Worm (Caenorhabditis elegans) whole organism, L4 larva: Measurements from ENCODE around the gene B0024.4.

Experiments
- F26F4.8 ChIP-seq: fragments of 200-800 bp; sonication (Bioruptor generic); conservative IDR thresholded peaks from 2 replicates; pipeline ENCODE4 v1.3.6; 2022; ENCODE audit warnings: missing genetic modification characterization, missing compliant biosample characterization
- F37D6.2 ChIP-seq: sonication (generic microtip); optimal IDR thresholded peaks from 2 replicates; lab custom pipeline; 2016; ENCODE audit warnings: mild to moderate bottlenecking, missing genetic modification characterization, missing compliant biosample characterization
- T20F7.1 ChIP-seq: fragments of 200-800 bp; sonication (Bioruptor generic); optimal IDR thresholded peaks from 2 replicates; lab custom pipeline; 2018; ENCODE audit warnings: mild to moderate bottlenecking, missing genetic modification characterization, missing compliant biosample characterization
- T26A8.4 ChIP-seq: fragments of 200-800 bp; sonication (Bioruptor generic); IDR thresholded peaks from 2 replicates; pipeline ENCODE4 v1.3.6; 2022; ENCODE audit warnings: missing genetic modification characterization, missing compliant biosample characterization
- Y105C5A.15 ChIP-seq: fragments of 200-800 bp; sonication (Bioruptor generic); IDR thresholded peaks from 2 replicates; pipeline ENCODE4 v1.3.6; 2022; ENCODE audit warnings: missing genetic modification characterization, missing compliant biosample characterization
- Y48G9A.11 ChIP-seq: fragments of 200-800 bp; sonication (Bioruptor generic); IDR thresholded peaks from 2 replicates; pipeline ENCODE4 v1.3.6; 2022; ENCODE audit warnings: missing genetic modification reagents, missing genetic modification characterization, missing compliant biosample characterization
- Y75B8A.6 ChIP-seq: fragments of 200-800 bp; sonication (Bioruptor generic); IDR thresholded peaks from 2 replicates; pipeline ENCODE4 v1.3.6; 2022; ENCODE audit warnings: missing genetic modification reagents, missing genetic modification characterization, missing compliant biosample characterization
- ama-1 ChIP-seq: fragments of 150-350 bp; optimal IDR thresholded peaks from 2 replicates; lab custom pipeline; 2014; ENCODE audit warnings: inconsistent platforms, mixed read lengths
- ceh-28 ChIP-seq: fragments of 150-350 bp; optimal IDR thresholded peaks from 2 replicates; lab custom pipeline; 2014; ENCODE audit warnings: missing biosample characterization, missing genetic modification reagents, missing genetic modification characterization
- daf-12 ChIP-seq: fragments of 150-350 bp; optimal IDR thresholded peaks from 2 replicates; lab custom pipeline; 2014; ENCODE audit warnings: missing biosample characterization, missing genetic modification reagents, missing genetic modification characterization
- dpl-1 ChIP-seq: fragments of 150-350 bp; optimal IDR thresholded peaks from 2 replicates; lab custom pipeline; 2014; ENCODE audit warnings: missing biosample characterization, missing genetic modification reagents, missing genetic modification characterization
- dve-1 ChIP-seq: sonication (generic microtip); optimal IDR thresholded peaks from 2 replicates; lab custom pipeline; 2017; ENCODE audit warnings: antibody characterized with exemption, mild to moderate bottlenecking, missing genetic modification characterization, missing compliant biosample characterization; ENCODE audit not compliant: insufficient read depth
- hlh-30 ChIP-seq: sonication (generic microtip); optimal IDR thresholded peaks from 2 replicates; lab custom pipeline; 2017; ENCODE audit warnings: antibody characterized with exemption, mild to moderate bottlenecking, missing genetic modification characterization, missing compliant biosample characterization; ENCODE audit not compliant: insufficient read depth
- jun-1 ChIP-seq: fragments of 150-350 bp; optimal IDR thresholded peaks from 2 replicates; lab custom pipeline; 2014; ENCODE audit warnings: missing biosample characterization, missing genetic modification reagents, missing genetic modification characterization
- lin-13 ChIP-seq: fragments of 150-350 bp; optimal IDR thresholded peaks from 2 replicates; lab custom pipeline; 2014; ENCODE audit warnings: missing biosample characterization, missing genetic modification reagents, missing genetic modification characterization
- lin-15B ChIP-seq: fragments of 150-350 bp; sonication (generic microtip); optimal IDR thresholded peaks from 3 replicates; lab custom pipeline; 2014; ENCODE audit warnings: missing biosample characterization, missing genetic modification characterization
- lin-29 ChIP-seq: fragments of 200-800 bp; sonication (Bioruptor generic); IDR thresholded peaks from 2 replicates; pipeline ENCODE4 v1.3.6; 2022; ENCODE audit warnings: missing genetic modification reagents, missing genetic modification characterization, missing compliant biosample characterization
- lin-38 ChIP-seq: fragments of 200-800 bp; sonication (Bioruptor generic); IDR thresholded peaks from 2 replicates; pipeline ENCODE4 v1.3.6; 2022; ENCODE audit warnings: missing genetic modification reagents, missing genetic modification characterization, missing compliant biosample characterization
- lsy-2 ChIP-seq, 2 experiments: fragments of 150-350 bp in 1 of 2; sonication (generic microtip) in 1 of 2; optimal IDR thresholded peaks; 2 replicates each; lab custom pipeline; 2014 to 2017; ENCODE audit warnings: missing biosample characterization in 2 of 2, missing genetic modification characterization in 2 of 2
- mdt-29 ChIP-seq: fragments of 200-800 bp; sonication (Bioruptor generic); IDR thresholded peaks from 2 replicates; pipeline ENCODE4 v1.3.6; 2022; ENCODE audit warnings: missing genetic modification reagents, missing genetic modification characterization, missing compliant biosample characterization
- mep-1 ChIP-seq: fragments of 150-350 bp; sonication (generic microtip); optimal IDR thresholded peaks from 3 replicates; lab custom pipeline; 2014; ENCODE audit warnings: missing biosample characterization, missing genetic modification characterization
- mes-2 ChIP-seq: sonication (generic microtip); optimal IDR thresholded peaks from 2 replicates; lab custom pipeline; 2016; ENCODE audit warnings: missing genotype, mild to moderate bottlenecking, missing genetic modification characterization, missing compliant biosample characterization; ENCODE audit not compliant: poor library complexity, severe bottlenecking
- nhr-11 ChIP-seq: fragments of 150-350 bp; optimal IDR thresholded peaks from 2 replicates; lab custom pipeline; 2014; ENCODE audit warnings: missing biosample characterization, missing genetic modification characterization
- nhr-237 ChIP-seq: sonication (generic microtip); optimal IDR thresholded peaks from 2 replicates; lab custom pipeline; 2017; ENCODE audit warnings: missing biosample characterization, missing genetic modification characterization
- nhr-28 ChIP-seq: fragments of 150-350 bp; optimal IDR thresholded peaks from 2 replicates; lab custom pipeline; 2014; ENCODE audit warnings: missing biosample characterization, missing genetic modification characterization
- nhr-42 ChIP-seq: fragments of 200-800 bp; sonication (Bioruptor generic); IDR thresholded peaks from 2 replicates; pipeline ENCODE4 v1.3.6; 2022; ENCODE audit warnings: missing genetic modification characterization, missing compliant biosample characterization
- nhr-77 ChIP-seq: fragments of 150-350 bp; optimal IDR thresholded peaks from 2 replicates; lab custom pipeline; 2014; ENCODE audit warnings: missing biosample characterization, missing genetic modification characterization
- pha-4 ChIP-seq, 2 experiments: fragments of 150-350 bp in 1 of 2; fragments of 200-800 bp in 1 of 2; sonication (Bioruptor generic) in 1 of 2; IDR thresholded peaks in 1 of 2; optimal IDR thresholded peaks in 1 of 2; 2 replicates each; pipeline versions ENCODE4 v1.3.6 to Lab custom; 2014 to 2022; ENCODE audit warnings: missing genetic modification characterization in 2 of 2, missing genetic modification reagents in 2 of 2, missing biosample characterization in 1 of 2, missing compliant biosample characterization in 1 of 2
- php-3 ChIP-seq: fragments of 200-800 bp; sonication (Bioruptor generic); IDR thresholded peaks from 2 replicates; pipeline ENCODE4 v1.3.6; 2022; ENCODE audit warnings: missing genetic modification reagents, missing genetic modification characterization, missing compliant biosample characterization
- snpc-1.2 ChIP-seq: fragments of 200-800 bp; sonication (Bioruptor generic); IDR thresholded peaks from 2 replicates; pipeline ENCODE4 v1.3.6; 2022; ENCODE audit warnings: missing genetic modification reagents, missing genetic modification characterization, missing compliant biosample characterization
- tra-1 ChIP-seq: fragments of 200-800 bp; sonication (Bioruptor generic); IDR thresholded peaks from 2 replicates; pipeline ENCODE4 v1.3.6; 2022; ENCODE audit warnings: missing genetic modification reagents, missing genetic modification characterization, missing compliant biosample characterization
- unc-130 ChIP-seq: sonication (generic microtip); optimal IDR thresholded peaks from 2 replicates; lab custom pipeline; 2016; ENCODE audit warnings: missing genetic modification reagents, missing genetic modification characterization, missing compliant biosample characterization
- unc-62 ChIP-seq, 3 experiments: fragments of 150-350 bp in 1 of 3; sonication (generic microtip); optimal IDR thresholded peaks in 2 of 3; peaks in 1 of 3; 1 replicate in 1 of 3; 2 replicates in 2 of 3; lab custom pipeline; 2014 to 2017; ENCODE audit warnings: missing biosample characterization in 3 of 3, missing genetic modification characterization in 3 of 3, missing genetic modification reagents in 3 of 3, missing genotype in 1 of 3
- zag-1 ChIP-seq: fragments of 150-350 bp; optimal IDR thresholded peaks from 2 replicates; lab custom pipeline; 2014; ENCODE audit warnings: missing biosample characterization, missing genetic modification characterization
- zfp-2 ChIP-seq: sonication (generic microtip); optimal IDR thresholded peaks from 2 replicates; lab custom pipeline; 2016; ENCODE audit warnings: mild to moderate bottlenecking, missing genetic modification characterization, missing compliant biosample characterization
- ztf-7 ChIP-seq: fragments of 150-350 bp; optimal IDR thresholded peaks from 2 replicates; lab custom pipeline; 2014; ENCODE audit warnings: missing biosample characterization, missing genetic modification characterization

Gene B0024.4

ce11 chrV:10338305-10338992, 41.2 kb downstream of the B0024.4 start, which contains the start of gene arx-2:
TSS of gene arx-2 (minus strand) at chrV:10338355.
- TF ChIP-seq ama-1 (lab: Kevin White, UChicago) (no peak), jun-1 (tag; lab: Kevin White, UChicago) (no peak), pha-4 (GFP tag; IDR thresholded peaks at IDR 0.05; lab: Robert Waterston, UW) (no peak), pha-4 (tag; optimal IDR thresholded peaks at IDR 0.05; lab: Kevin White, UChicago) (no peak), dpl-1 (GFP tag; lab: Kevin White, UChicago) (peak; percentile 49), unc-130 (GFP tag; lab: Kevin White, UChicago) (peak; percentile 3), Y48G9A.11 (GFP tag; lab: Robert Waterston, UW) (no peak), lsy-2 (tag; optimal IDR thresholded peaks at IDR 0.05; lab: Kevin White, UChicago) (peak in 1 of 2 experiments; percentile 61), T20F7.1 (GFP tag; lab: Kevin White, UChicago) (peak; percentile 27), hlh-30 (tag; lab: Kevin White, UChicago) (peak; percentile 29), zag-1 (no peak), lin-38 (GFP tag; lab: Robert Waterston, UW) (peak; percentile 87), snpc-1.2 (GFP tag; lab: Robert Waterston, UW) (no peak), mes-2 (peak; percentile 62), mep-1 (tag; lab: Kevin White, UChicago) (peak; percentile 56), nhr-77 (tag; lab: Kevin White, UChicago) (peak; percentile 53), mdt-29 (GFP tag; lab: Robert Waterston, UW) (no peak), dve-1 (tag; lab: Kevin White, UChicago) (peak; percentile 41), lin-29 (GFP tag; lab: Robert Waterston, UW) (no peak), T26A8.4 (GFP tag; lab: Robert Waterston, UW) (no peak), unc-62 (GFP tag; optimal IDR thresholded peaks at IDR 0.05 in 1 of 2; lab: Kevin White, UChicago) (no peak), unc-62 (tag; optimal IDR thresholded peaks at IDR 0.05; lab: Kevin White, UChicago) (no peak), daf-12 (tag; lab: Kevin White, UChicago) (no peak), Y75B8A.6 (GFP tag; lab: Robert Waterston, UW) (no peak), nhr-28 (tag; lab: Kevin White, UChicago) (peak; percentile 64)

DNA sequence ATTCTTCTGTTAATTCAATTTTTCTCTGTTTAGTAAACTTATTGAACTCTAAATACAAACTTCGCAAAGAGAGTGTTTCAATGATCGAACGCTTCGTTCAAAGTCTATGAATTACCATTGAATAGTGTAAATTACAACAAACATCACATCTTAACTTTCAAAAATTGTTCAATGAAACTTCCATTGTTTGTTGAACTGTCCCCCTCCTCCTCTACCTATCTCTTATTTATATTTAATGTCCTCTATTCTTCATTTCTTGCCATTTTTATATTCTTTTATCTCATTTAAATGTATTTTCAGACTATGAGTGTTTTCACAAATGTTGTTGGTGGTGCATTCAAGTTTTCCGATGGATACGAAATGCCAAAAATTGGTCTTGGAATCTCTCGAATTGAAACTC, 42.0 kb downstream of the B0024.4 start, which contains the start of gene K07C5.2:
TSS of gene K07C5.2 (plus strand) at position 301 of the 400 bp plus-strand sequence.
- TF ChIP-seq tra-1 (GFP tag; lab: Robert Waterston, UW): no peak
- no peak for TF ChIP-seq zfp-2 (tag; lab: Kevin White, UChicago)
- TF ChIP-seq ceh-28 (tag; lab: Kevin White, UChicago): no peak
- TF ChIP-seq nhr-28 (tag; lab: Kevin White, UChicago): no peak
- TF ChIP-seq F37D6.2 (tag; lab: Kevin White, UChicago): no peak
- no peak for TF ChIP-seq lin-13
- no peak for TF ChIP-seq pha-4 (GFP tag; IDR thresholded peaks at IDR 0.05; lab: Robert Waterston, UW)
- TF ChIP-seq pha-4 (tag; optimal IDR thresholded peaks at IDR 0.05; lab: Kevin White, UChicago): no peak
- no peak for TF ChIP-seq zag-1
- TF ChIP-seq nhr-42: no peak
- no peak for TF ChIP-seq lin-15B (tag; lab: Kevin White, UChicago)
- TF ChIP-seq nhr-11: no peak
- TF ChIP-seq Y105C5A.15 (GFP tag; lab: Robert Waterston, UW): no peak
- no peak for TF ChIP-seq nhr-237 (tag; lab: Kevin White, UChicago)
- TF ChIP-seq F26F4.8 (GFP tag; lab: Robert Waterston, UW): no peak
- no peak for TF ChIP-seq php-3 (GFP tag; lab: Robert Waterston, UW)
- no peak for TF ChIP-seq ztf-7
